Worm (Caenorhabditis elegans): Measurements from ENCODE around the gene F44E2.7.

The F44E2.7 gene

ce11 chrIII:8885150-8885549 is 36.9 kb upstream of the F44E2.7 start, which contains the start of gene svop-1:
Gene svop-1, minus strand, starts transcription at chrIII:8885488.
- no peak for TF ChIP-seq dmd-4 (tag; optimal IDR thresholded peaks at IDR 0.05)
- no peak for TF ChIP-seq mdl-1 (tag; optimal IDR thresholded peaks at IDR 0.05)
- TF ChIP-seq nhr-11 (tag; optimal IDR thresholded peaks at IDR 0.05): no peak
- no peak for TF ChIP-seq nhr-77 (tag; optimal IDR thresholded peaks at IDR 0.05)
- TF ChIP-seq R02D3.7 (tag; optimal IDR thresholded peaks at IDR 0.05): no peak
- no peak for TF ChIP-seq Y55F3AM.14 (GFP tag; optimal IDR thresholded peaks at IDR 0.05)
- no peak for TF ChIP-seq ama-1 (optimal IDR thresholded peaks at IDR 0.05)
- no peak for TF ChIP-seq unc-55 (GFP tag; optimal IDR thresholded peaks at IDR 0.05)
- TF ChIP-seq nhr-6 (tag; optimal IDR thresholded peaks at IDR 0.05): no peak
- TF ChIP-seq peb-1 (tag; optimal IDR thresholded peaks at IDR 0.05): no peak

- no peak for TF ChIP-seq unc-55 (GFP tag; optimal IDR thresholded peaks at IDR 0.05)
- TF ChIP-seq ceh-16 (tag; optimal IDR thresholded peaks at IDR 0.05): no peak
- no peak for TF ChIP-seq elt-3 (tag; optimal IDR thresholded peaks at IDR 0.05)
- TF ChIP-seq sma-3 (GFP tag; optimal IDR thresholded peaks at IDR 0.05): no peak
Observed at ce11 chrIII:8882333-8882732, 34.1 kb upstream of the F44E2.7 start.

ce11 chrIII:8878960-8879359 is 30.7 kb upstream of the F44E2.7 start:
- TF ChIP-seq alr-1 (tag; optimal IDR thresholded peaks at IDR 0.05): no peak
- no peak for TF ChIP-seq ama-1 (optimal IDR thresholded peaks at IDR 0.05)
- no peak for TF ChIP-seq R02D3.7 (tag; optimal IDR thresholded peaks at IDR 0.05)
- no peak for TF ChIP-seq nhr-237 (tag; optimal IDR thresholded peaks at IDR 0.05)
- peak; percentile 5 for TF ChIP-seq sma-9 (GFP tag; optimal IDR thresholded peaks at IDR 0.05)
- TF ChIP-seq sma-9 (tag; optimal IDR thresholded peaks at IDR 0.05): no peak
- TF ChIP-seq blmp-1 (tag; optimal IDR thresholded peaks at IDR 0.05; ENCODE audit: insufficient read depth): no peak
- no peak for TF ChIP-seq nhr-77 (tag; optimal IDR thresholded peaks at IDR 0.05)
- TF ChIP-seq nhr-11 (tag; optimal IDR thresholded peaks at IDR 0.05): no peak
- no peak for TF ChIP-seq nhr-12 (tag; optimal IDR thresholded peaks at IDR 0.05)
- TF ChIP-seq lin-11 (tag; optimal IDR thresholded peaks at IDR 0.05): no peak
- TF ChIP-seq fos-1 (tag; optimal IDR thresholded peaks at IDR 0.05): peak; percentile 84
- TF ChIP-seq nhr-129 (tag; optimal IDR thresholded peaks at IDR 0.05): no peak
- TF ChIP-seq unc-55 (GFP tag; optimal IDR thresholded peaks at IDR 0.05): peak; percentile 72
- TF ChIP-seq nhr-6 (tag; optimal IDR thresholded peaks at IDR 0.05): no peak
- no peak for TF ChIP-seq unc-62 (GFP tag; optimal IDR thresholded peaks at IDR 0.05)

ce11 chrIII:8877002-8877401 is 28.7 kb upstream of the F44E2.7 start, which contains the start of gene K01F9.2:
Gene K01F9.2, minus strand, starts transcription at chrIII:8877128.
- peak in 1 of 2 experiments; percentile 22 for TF ChIP-seq lsy-2 (tag; optimal IDR thresholded peaks at IDR 0.05)
- TF ChIP-seq lin-13 (GFP tag; optimal IDR thresholded peaks at IDR 0.05): no peak

ce11 chrIII:8873990-8874668 is 25.9 kb upstream of the F44E2.7 start:
- TF ChIP-seq mdl-1 (tag; optimal IDR thresholded peaks at IDR 0.05) (peak; percentile 4 to 72), nhr-21 (tag; optimal IDR thresholded peaks at IDR 0.05) (peak; percentile 20), lsy-2 (tag; optimal IDR thresholded peaks at IDR 0.05) (peak; percentile 70 to 86), C34F6.9 (tag; optimal IDR thresholded peaks at IDR 0.05) (peak; percentile 90), fos-1 (tag; optimal IDR thresholded peaks at IDR 0.05) (peak; percentile 53), egl-27 (tag; optimal IDR thresholded peaks at IDR 0.05) (peak; percentile 41), sem-4 (tag; optimal IDR thresholded peaks at IDR 0.05) (peak; percentile 91), ama-1 (optimal IDR thresholded peaks at IDR 0.05) (peak; percentile 92), snpc-4 (tag; optimal IDR thresholded peaks at IDR 0.05) (no peak), blmp-1 (tag; optimal IDR thresholded peaks at IDR 0.05; ENCODE audit: insufficient read depth) (peak; percentile 11), sma-9 (GFP tag; optimal IDR thresholded peaks at IDR 0.05) (peak; percentile 76), sma-9 (tag; optimal IDR thresholded peaks at IDR 0.05) (no peak), R02D3.7 (tag; optimal IDR thresholded peaks at IDR 0.05) (no peak), ceh-82 (tag; optimal IDR thresholded peaks at IDR 0.05) (no peak), ztf-11 (tag; optimal IDR thresholded peaks at IDR 0.05) (no peak), mbf-1 (tag; optimal IDR thresholded peaks at IDR 0.05) (no peak), sma-3 (GFP tag; optimal IDR thresholded peaks at IDR 0.05) (no peak), lin-11 (tag; optimal IDR thresholded peaks at IDR 0.05) (peak; percentile 68), gmeb-1 (tag; optimal IDR thresholded peaks at IDR 0.05) (no peak), zag-1 (tag; optimal IDR thresholded peaks at IDR 0.05) (peak; percentile 95), ztf-1 (GFP tag; conservative IDR thresholded peaks at IDR 0.05) (no peak), mab-5 (tag; optimal IDR thresholded peaks at IDR 0.05) (peak; percentile 92), elt-1 (tag; optimal IDR thresholded peaks at IDR 0.05) (no peak), ztf-4 (tag; optimal IDR thresholded peaks at IDR 0.05) (peak; percentile 59), crh-2 (tag; optimal IDR thresholded peaks at IDR 0.05) (peak; percentile 68), Y55F3AM.14 (GFP tag; optimal IDR thresholded peaks at IDR 0.05) (peak; percentile 20), ZK546.5 (tag; optimal IDR thresholded peaks at IDR 0.05) (no peak), nhr-129 (tag; optimal IDR thresholded peaks at IDR 0.05) (peak; percentile 95), alr-1 (tag; optimal IDR thresholded peaks at IDR 0.05) (no peak), skn-1 (tag; optimal IDR thresholded peaks at IDR 0.05) (no peak), F13H6.1 (tag; optimal IDR thresholded peaks at IDR 0.05) (peak; percentile 94), nhr-77 (tag; optimal IDR thresholded peaks at IDR 0.05) (no peak), nhr-10 (tag; optimal IDR thresholded peaks at IDR 0.05) (no peak)

Measured in whole organism, L2 larva.